Fruit fly (Drosophila melanogaster): ENCODE data around the gene CG10472.

- no peak for TF ChIP-seq CG16863 (GFP tag; optimal IDR thresholded peaks at IDR 0.05)
- no peak for TF ChIP-seq bab2 (GFP tag; optimal IDR thresholded peaks at IDR 0.05)
- TF ChIP-seq CG7357 (GFP tag; IDR thresholded peaks at IDR 0.05): no peak
- TF ChIP-seq CG8478 (optimal IDR thresholded peaks at IDR 0.05): no peak
- no peak for TF ChIP-seq CG9932 (GFP tag; IDR thresholded peaks at IDR 0.05)
Observed at dm6 chr3L:6012950-6013349, 49.8 kb downstream of the CG10472 start.

Measured in whole organism, embryonic.